Fruit fly (Drosophila melanogaster) whole organism, embryonic: ENCODE results near the gene OtopLc.

Experiments used
- Abd-B ChIP-seq: fragments of 200-800 bp; sonication (Bioruptor generic); optimal IDR thresholded peaks from 2 replicates; lab custom pipeline; 2018; ENCODE audit warnings: missing biosample characterization, mild to moderate bottlenecking, missing genetic modification characterization, moderate library complexity
- Antp ChIP-seq: fragments of 200-800 bp; sonication (Bioruptor generic); optimal IDR thresholded peaks from 3 replicates; lab custom pipeline; 2016; ENCODE audit warnings: missing biosample characterization, missing genetic modification characterization
- Asciz ChIP-seq: fragments of 200-800 bp; sonication (Bioruptor generic); optimal IDR thresholded peaks from 2 replicates; lab custom pipeline; 2017; ENCODE audit warnings: missing biosample characterization, mild to moderate bottlenecking, missing genetic modification characterization, missing genetic modification reagents
- CG1024 ChIP-seq: fragments of 200-800 bp; sonication (Bioruptor generic); IDR thresholded peaks from 2 replicates; pipeline ENCODE4 v1.3.6; 2022; ENCODE audit warnings: missing biosample characterization, missing genetic modification characterization
- CG12104 ChIP-seq: fragments of 200-800 bp; sonication (Bioruptor generic); optimal IDR thresholded peaks from 3 replicates; lab custom pipeline; 2016; ENCODE audit warnings: missing biosample characterization, missing genetic modification characterization
- CG13296 ChIP-seq: fragments of 200-800 bp; sonication (Bioruptor generic); optimal IDR thresholded peaks from 3 replicates; lab custom pipeline; 2018; ENCODE audit warnings: missing biosample characterization, mild to moderate bottlenecking, missing genetic modification characterization
- CG13775 ChIP-seq: fragments of 200-800 bp; sonication (Bioruptor generic); optimal IDR thresholded peaks from 3 replicates; lab custom pipeline; 2017; ENCODE audit warnings: missing biosample characterization, mild to moderate bottlenecking, missing genetic modification characterization
- CG14710 ChIP-seq: fragments of 200-800 bp; sonication (Bioruptor generic); optimal IDR thresholded peaks from 3 replicates; lab custom pipeline; 2019; ENCODE audit warnings: missing biosample characterization, mild to moderate bottlenecking, missing genetic modification characterization, moderate library complexity
- CG17361 ChIP-seq: fragments of 200-800 bp; sonication (Bioruptor generic); IDR thresholded peaks from 3 replicates; pipeline ENCODE4 v1.3.6; 2022; ENCODE audit warnings: missing biosample characterization, missing genetic modification characterization
- CG2120 ChIP-seq: fragments of 200-800 bp; sonication (Bioruptor generic); optimal IDR thresholded peaks from 3 replicates; lab custom pipeline; 2016; ENCODE audit warnings: missing biosample characterization, missing genetic modification characterization
- CG32772 ChIP-seq: fragments of 200-800 bp; sonication (Bioruptor generic); IDR thresholded peaks from 2 replicates; pipeline ENCODE4 v1.3.6; 2022; ENCODE audit warnings: missing biosample characterization, missing genetic modification characterization
- CG3281 ChIP-seq: fragments of 200-800 bp; sonication (Bioruptor generic); optimal IDR thresholded peaks from 3 replicates; lab custom pipeline; 2017; ENCODE audit warnings: missing biosample characterization, mild to moderate bottlenecking, missing genetic modification characterization
- CG42726 ChIP-seq: fragments of 200-800 bp; sonication (Bioruptor generic); IDR thresholded peaks from 2 replicates; pipeline ENCODE4 v1.3.6; 2022; ENCODE audit warnings: missing biosample characterization, missing genetic modification characterization; ENCODE audit not compliant: partially characterized antibody
- CG5180 ChIP-seq: fragments of 200-800 bp; sonication (Bioruptor generic); optimal IDR thresholded peaks from 3 replicates; lab custom pipeline; 2017; ENCODE audit warnings: missing biosample characterization, missing genetic modification characterization, mild to moderate bottlenecking, moderate library complexity, missing genetic modification reagents
- CG6683 ChIP-seq: fragments of 200-800 bp; sonication (Bioruptor generic); optimal IDR thresholded peaks from 2 replicates; lab custom pipeline; 2017; ENCODE audit warnings: missing biosample characterization, mild to moderate bottlenecking, missing genetic modification characterization, missing genetic modification reagents
- CG7963 ChIP-seq: fragments of 200-800 bp; sonication (Bioruptor generic); IDR thresholded peaks from 3 replicates; pipeline ENCODE4 v1.3.6; 2022; ENCODE audit warnings: missing biosample characterization, missing genetic modification characterization; ENCODE audit not compliant: partially characterized antibody
- CG7987 ChIP-seq: fragments of 200-800 bp; sonication (Bioruptor generic); optimal IDR thresholded peaks from 2 replicates; lab custom pipeline; 2018; ENCODE audit warnings: missing biosample characterization, mild to moderate bottlenecking, missing genetic modification characterization, moderate library complexity
- CTCF ChIP-seq: fragments of 200-800 bp; sonication (Bioruptor generic); optimal IDR thresholded peaks from 2 replicates; lab custom pipeline; 2017; ENCODE audit warnings: missing biosample characterization, mild to moderate bottlenecking, missing genetic modification characterization, moderate library complexity
- D19B ChIP-seq: fragments of 200-800 bp; sonication (Bioruptor generic); optimal IDR thresholded peaks from 2 replicates; lab custom pipeline; 2017; ENCODE audit warnings: missing biosample characterization, mild to moderate bottlenecking, missing genetic modification characterization
- Dip3 ChIP-seq: fragments of 200-800 bp; sonication (Bioruptor generic); optimal IDR thresholded peaks from 3 replicates; lab custom pipeline; 2016; ENCODE audit warnings: missing biosample characterization, missing genetic modification characterization
- Dll ChIP-seq: fragments of 200-800 bp; sonication (Bioruptor generic); IDR thresholded peaks from 4 replicates; pipeline ENCODE4 v1.3.6; 2022; ENCODE audit warnings: missing biosample characterization, missing genetic modification characterization; ENCODE audit not compliant: partially characterized antibody
- Dp ChIP-seq: fragments of 200-800 bp; sonication (Bioruptor generic); optimal IDR thresholded peaks from 2 replicates; lab custom pipeline; 2018; ENCODE audit warnings: missing biosample characterization, mild to moderate bottlenecking, missing genetic modification characterization, moderate library complexity
- E2f2 ChIP-seq: fragments of 200-800 bp; sonication (Bioruptor generic); IDR thresholded peaks from 2 replicates; pipeline ENCODE4 v1.3.6; 2022; ENCODE audit warnings: missing biosample characterization, missing genetic modification characterization
- Eip74EF ChIP-seq, 2 experiments: fragments of 200-800 bp in 1 of 2; fragments of >200 bp in 1 of 2; sonication (Bioruptor generic) in 1 of 2; optimal IDR thresholded peaks; 2 replicates each; lab custom pipeline; 2017 to 2019; ENCODE audit warnings: missing biosample characterization in 2 of 2, missing genetic modification characterization in 2 of 2, mild to moderate bottlenecking in 1 of 2, moderate library complexity in 1 of 2
- Fer2 ChIP-seq: fragments of 200-800 bp; sonication (Bioruptor generic); optimal IDR thresholded peaks from 2 replicates; lab custom pipeline; 2018; ENCODE audit warnings: missing biosample characterization, mild to moderate bottlenecking, missing genetic modification characterization, moderate library complexity
- H15 ChIP-seq: fragments of 200-800 bp; sonication (Bioruptor generic); IDR thresholded peaks from 3 replicates; pipeline ENCODE4 v1.3.6; 2022; ENCODE audit warnings: missing biosample characterization, missing genetic modification characterization
- HHEX ChIP-seq: fragments of 200-800 bp; sonication (Bioruptor generic); optimal IDR thresholded peaks from 3 replicates; lab custom pipeline; 2017; ENCODE audit warnings: missing biosample characterization, mild to moderate bottlenecking, missing genetic modification characterization, missing genetic modification reagents
- HLH54F ChIP-seq: fragments of 200-800 bp; sonication (Bioruptor generic); optimal IDR thresholded peaks from 3 replicates; lab custom pipeline; 2016; ENCODE audit warnings: missing biosample characterization, missing genetic modification characterization
- Hsf ChIP-seq: fragments of 200-800 bp; sonication (Bioruptor generic); optimal IDR thresholded peaks from 3 replicates; lab custom pipeline; 2016; ENCODE audit warnings: missing biosample characterization, missing genetic modification characterization
- Jarid2 ChIP-seq: fragments of 200-800 bp; sonication (Bioruptor generic); optimal IDR thresholded peaks from 3 replicates; lab custom pipeline; 2017; ENCODE audit warnings: mild to moderate bottlenecking, missing biosample characterization, missing genetic modification reagents, missing genetic modification characterization
- Lhr ChIP-seq: fragments of 200-800 bp; sonication (Bioruptor generic); optimal IDR thresholded peaks from 3 replicates; lab custom pipeline; 2017; ENCODE audit warnings: mild to moderate bottlenecking, missing biosample characterization, missing genetic modification reagents, missing genetic modification characterization
- al ChIP-seq: fragments of 200-800 bp; sonication (Bioruptor generic); IDR thresholded peaks from 2 replicates; pipeline ENCODE4 v1.3.6; 2022; ENCODE audit warnings: missing biosample characterization, missing genetic modification characterization
- esg ChIP-seq: fragments of 200-800 bp; sonication (Bioruptor generic); conservative IDR thresholded peaks from 2 replicates; pipeline ENCODE4 v1.3.6; 2022; ENCODE audit warnings: missing biosample characterization, missing genetic modification characterization
- fd96Cb ChIP-seq: fragments of 200-800 bp; sonication (Bioruptor generic); optimal IDR thresholded peaks from 2 replicates; lab custom pipeline; 2018; ENCODE audit warnings: missing biosample characterization, mild to moderate bottlenecking, missing genetic modification characterization, moderate library complexity
- gcm ChIP-seq: fragments of 200-800 bp; sonication (Bioruptor generic); optimal IDR thresholded peaks from 2 replicates; lab custom pipeline; 2019; ENCODE audit warnings: missing biosample characterization, mild to moderate bottlenecking, missing genetic modification characterization, moderate library complexity
- gfzf ChIP-seq: fragments of 200-800 bp; sonication (Bioruptor generic); optimal IDR thresholded peaks from 2 replicates; lab custom pipeline; 2016; ENCODE audit warnings: missing biosample characterization, mild to moderate bottlenecking, missing genetic modification characterization, moderate library complexity
- insv ChIP-seq, 2 experiments: fragments of 200-800 bp; sonication (Bioruptor generic); optimal IDR thresholded peaks; 3 replicates each; lab custom pipeline; 2016 to 2018; ENCODE audit warnings: missing biosample characterization in 2 of 2, missing genetic modification characterization in 2 of 2
- jumu ChIP-seq: fragments of 200-800 bp; sonication (Bioruptor generic); optimal IDR thresholded peaks from 3 replicates; lab custom pipeline; 2016; ENCODE audit warnings: missing biosample characterization, missing genetic modification characterization
- odd ChIP-seq: fragments of 200-800 bp; sonication (Bioruptor generic); optimal IDR thresholded peaks from 2 replicates; lab custom pipeline; 2017; ENCODE audit warnings: missing biosample characterization, mild to moderate bottlenecking, missing genetic modification characterization
- otp ChIP-seq: fragments of 200-800 bp; sonication (Bioruptor generic); IDR thresholded peaks from 3 replicates; pipeline ENCODE4, ENCODE4 v1.3.6; 2022; ENCODE audit warnings: missing biosample characterization, missing genetic modification characterization
- pan ChIP-seq, 4 experiments: fragments of >200 bp in 3 of 4; fragments of 200-800 bp in 1 of 4; sonication (Bioruptor generic) in 1 of 4; optimal IDR thresholded peaks in 3 of 4; IDR thresholded peaks in 1 of 4; 2 replicates each; pipeline versions ENCODE4 v1.3.6 to Lab custom; 2017 to 2022; ENCODE audit warnings: missing biosample characterization in 2 of 4, missing genetic modification characterization in 2 of 4, mixed read lengths in 1 of 4
- peb ChIP-seq: fragments of 200-800 bp; sonication (Bioruptor generic); IDR thresholded peaks from 2 replicates; pipeline ENCODE4 v1.3.6; 2022; ENCODE audit warnings: missing biosample characterization, missing genetic modification characterization
- slbo ChIP-seq: fragments of 200-800 bp; sonication (Bioruptor generic); IDR thresholded peaks from 2 replicates; pipeline ENCODE4 v1.3.6; 2022; ENCODE audit warnings: missing biosample characterization, missing genetic modification characterization
- slou ChIP-seq: fragments of 200-800 bp; sonication (Bioruptor generic); optimal IDR thresholded peaks from 3 replicates; lab custom pipeline; 2016; ENCODE audit warnings: missing biosample characterization, missing genetic modification characterization
- sr ChIP-seq: fragments of 200-800 bp; sonication (Bioruptor generic); IDR thresholded peaks from 3 replicates; pipeline ENCODE4 v1.3.6; 2022; ENCODE audit warnings: missing biosample characterization, missing genetic modification characterization
- unpg ChIP-seq: fragments of 200-800 bp; sonication (Bioruptor generic); optimal IDR thresholded peaks from 3 replicates; lab custom pipeline; 2018; ENCODE audit warnings: missing biosample characterization, mild to moderate bottlenecking, missing genetic modification characterization, moderate library complexity
- vfl ChIP-seq: fragments of 200-800 bp; sonication (Bioruptor generic); optimal IDR thresholded peaks from 2 replicates; lab custom pipeline; 2016; ENCODE audit warnings: missing biosample characterization, missing genetic modification characterization
- vvl ChIP-seq: fragments of 200-800 bp; sonication (Bioruptor generic); IDR thresholded peaks from 2 replicates; pipeline ENCODE4 v1.3.6; 2022; ENCODE audit warnings: missing biosample characterization, missing genetic modification characterization

OtopLc gene

DNA sequence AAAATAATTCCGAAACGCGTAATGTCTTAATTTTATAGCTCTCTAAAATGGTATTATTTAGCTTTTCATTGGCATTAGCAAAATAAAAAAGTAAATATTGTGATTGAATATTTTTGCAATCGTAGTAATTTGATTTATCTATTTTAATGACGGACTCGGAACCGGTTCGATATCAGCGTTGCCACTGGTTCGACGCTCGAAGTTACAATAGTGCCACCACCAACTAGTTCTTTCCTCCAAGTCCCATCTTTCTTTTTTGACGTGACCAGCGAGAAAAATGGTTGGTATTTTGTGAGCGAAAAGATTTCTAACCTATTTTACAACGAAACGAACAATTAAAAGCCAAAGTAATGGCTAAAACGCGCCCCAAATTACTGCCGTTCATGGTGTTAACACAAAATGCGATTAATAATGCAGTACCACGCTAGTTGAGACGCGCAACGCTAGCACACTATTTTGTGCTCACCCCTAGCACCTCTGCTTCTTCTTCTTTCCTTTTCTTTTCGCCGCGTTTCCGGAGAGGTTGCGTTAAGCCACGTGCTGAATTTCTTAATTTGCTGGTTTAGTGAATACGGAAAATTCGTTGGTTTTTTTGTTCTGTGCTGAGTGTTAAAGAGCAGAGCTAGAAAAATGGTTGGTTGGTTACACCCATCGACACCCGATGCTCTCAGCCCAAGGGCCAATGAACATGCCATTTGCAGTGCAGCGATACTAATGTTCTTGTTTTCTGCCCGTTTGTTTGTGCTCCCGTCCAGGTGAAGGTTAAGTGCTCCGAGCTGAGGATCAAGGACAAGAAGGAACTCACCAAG is 9.8 kb upstream of the OtopLc start, which contains the start of gene RpL35 (continued):
- TF ChIP-seq Dll (GFP tag; lab: Robert Waterston, UW) (peak; percentile 58; the same call in 3 of the 4 replicates), CG14710 (tag; lab: Kevin White, UChicago) (peak; percentile 37), CG7963 (GFP tag; lab: Robert Waterston, UW) (no peak), jumu (GFP tag; lab: Kevin White, UChicago) (peak; percentile 18), HHEX (GFP tag; lab: Kevin White, UChicago) (peak; percentile 65), pan (optimal IDR thresholded peaks at IDR 0.05; lab: Kevin White, UChicago) (no peak), pan (GFP tag; optimal IDR thresholded peaks at IDR 0.05 in 1 of 2, IDR thresholded peaks at IDR 0.05 in 1 of 2) (peak in 1 of 2 experiments; percentile 9), unpg (GFP tag; lab: Kevin White, UChicago) (peak; percentile 46), HLH54F (GFP tag; lab: Kevin White, UChicago) (peak; percentile 25), CTCF (peak; percentile 14), CG6683 (GFP tag; lab: Kevin White, UChicago) (no peak), Jarid2 (GFP tag; lab: Kevin White, UChicago) (peak; percentile 24), H15 (GFP tag; lab: Robert Waterston, UW) (no peak), gfzf (peak; percentile 59), vfl (GFP tag; lab: Kevin White, UChicago) (peak; percentile 11), fd96Cb (tag; lab: Kevin White, UChicago) (no peak), vvl (GFP tag; lab: Robert Waterston, UW) (peak; percentile 51; the same call in 1 of the 2 replicates), Fer2 (tag; lab: Kevin White, UChicago) (peak; percentile 9), otp (GFP tag; lab: Robert Waterston, UW) (0 out of 3 replicates have a peak, but pooled peaks have one; percentile 7), gcm (GFP tag; lab: Kevin White, UChicago) (peak; percentile 29), Asciz (GFP tag; lab: Kevin White, UChicago) (peak; percentile 54), CG2120 (peak; percentile 23), Antp (GFP tag; lab: Kevin White, UChicago) (peak; percentile 43), CG17361 (GFP tag; lab: Robert Waterston, UW) (no peak), odd (GFP tag; lab: Kevin White, UChicago) (peak; percentile 59), CG3281 (GFP tag; lab: Kevin White, UChicago) (peak; percentile 77), Dp (no peak), E2f2 (GFP tag; lab: Robert Waterston, UW) (peak; percentile 41), slbo (GFP tag; lab: Robert Waterston, UW) (peak; percentile 23; the same call in 1 of the 2 replicates), Hsf (GFP tag; lab: Kevin White, UChicago) (peak; percentile 48), al (GFP tag; lab: Robert Waterston, UW) (peak; percentile 31; the same call in 1 of the 2 replicates), Dip3 (GFP tag; lab: Kevin White, UChicago) (peak; percentile 33), insv (GFP tag; optimal IDR thresholded peaks at IDR 0.05; lab: Kevin White, UChicago) (no peak), esg (GFP tag; lab: Robert Waterston, UW) (no peak), Eip74EF (GFP tag; optimal IDR thresholded peaks at IDR 0.05; lab: Kevin White, UChicago) (peak in 1 of 2 experiments; percentile 43), slou (GFP tag; lab: Kevin White, UChicago) (no peak), CG1024 (no peak), peb (GFP tag; lab: Robert Waterston, UW) (0 out of 2 replicates have a peak, but pooled peaks have one; percentile 7), Lhr (GFP tag; lab: Kevin White, UChicago) (peak; percentile 60), sr (no peak), CG42726 (no peak), Abd-B (no peak), CG13775 (GFP tag; lab: Kevin White, UChicago) (peak; percentile 22), CG13296 (GFP tag; lab: Kevin White, UChicago) (peak; percentile 71), CG5180 (GFP tag; lab: Kevin White, UChicago) (peak; percentile 46), CG32772 (GFP tag; lab: Robert Waterston, UW) (no peak), CG12104 (GFP tag; lab: Kevin White, UChicago) (no peak), D19B (peak; percentile 25), CG7987 (GFP tag; lab: Kevin White, UChicago) (peak; percentile 51)
